Worm (Caenorhabditis elegans) whole organism, L2 larva: ENCODE results near the gene chtb-1.

Experiments used
- C34F6.9 ChIP-seq: fragments of 150-350 bp; optimal IDR thresholded peaks from 2 replicates; lab custom pipeline; 2014; ENCODE audit warnings: missing biosample characterization, missing genetic modification characterization
- F13H6.1 ChIP-seq: sonication (generic microtip); optimal IDR thresholded peaks from 2 replicates; lab custom pipeline; 2016; ENCODE audit warnings: missing genetic modification characterization, missing compliant biosample characterization
- alr-1 ChIP-seq: fragments of 150-350 bp; optimal IDR thresholded peaks from 2 replicates; lab custom pipeline; 2014; ENCODE audit warnings: missing biosample characterization, missing genetic modification characterization
- blmp-1 ChIP-seq: sonication (generic microtip); optimal IDR thresholded peaks from 2 replicates; lab custom pipeline; 2017; ENCODE audit warnings: missing genetic modification characterization, mild to moderate bottlenecking, missing compliant biosample characterization, antibody characterized with exemption, moderate library complexity; ENCODE audit not compliant: insufficient read depth
- ceh-16 ChIP-seq: fragments of 150-350 bp; optimal IDR thresholded peaks from 2 replicates; lab custom pipeline; 2014; ENCODE audit warnings: missing biosample characterization, missing genetic modification characterization
- crh-2 ChIP-seq: sonication (generic microtip); optimal IDR thresholded peaks from 2 replicates; lab custom pipeline; 2017; ENCODE audit warnings: missing biosample characterization, missing genetic modification characterization
- dmd-4 ChIP-seq: sonication (generic microtip); optimal IDR thresholded peaks from 2 replicates; lab custom pipeline; 2017; ENCODE audit warnings: missing biosample characterization, missing genetic modification characterization
- egl-27 ChIP-seq: sonication (generic microtip); optimal IDR thresholded peaks from 3 replicates; lab custom pipeline; 2017; ENCODE audit warnings: missing biosample characterization, missing genetic modification reagents, missing genetic modification characterization
- elt-1 ChIP-seq: fragments of 150-350 bp; optimal IDR thresholded peaks from 2 replicates; lab custom pipeline; 2014; ENCODE audit warnings: missing biosample characterization, missing genetic modification characterization
- elt-3 ChIP-seq: sonication (generic microtip); optimal IDR thresholded peaks from 2 replicates; lab custom pipeline; 2017; ENCODE audit warnings: missing biosample characterization, missing genetic modification characterization
- fos-1 ChIP-seq: fragments of 150-350 bp; optimal IDR thresholded peaks from 2 replicates; lab custom pipeline; 2014; ENCODE audit warnings: missing biosample characterization, missing genetic modification characterization
- gmeb-1 ChIP-seq: fragments of 150-350 bp; optimal IDR thresholded peaks from 2 replicates; lab custom pipeline; 2014; ENCODE audit warnings: missing biosample characterization, missing genetic modification characterization
- lin-11 ChIP-seq: fragments of 150-350 bp; sonication (generic microtip); optimal IDR thresholded peaks from 2 replicates; lab custom pipeline; 2014; ENCODE audit warnings: missing biosample characterization, missing genetic modification characterization, inconsistent platforms, mixed read lengths
- lin-13 ChIP-seq: fragments of 150-350 bp; optimal IDR thresholded peaks from 2 replicates; lab custom pipeline; 2014; ENCODE audit warnings: missing biosample characterization, missing genetic modification reagents, missing genetic modification characterization
- lsy-2 ChIP-seq, 2 experiments: fragments of 150-350 bp in 1 of 2; sonication (generic microtip) in 1 of 2; optimal IDR thresholded peaks; 2 replicates each; lab custom pipeline; 2014 to 2017; ENCODE audit warnings: missing biosample characterization in 2 of 2, missing genetic modification characterization in 2 of 2
- mab-5 ChIP-seq: fragments of 150-350 bp; optimal IDR thresholded peaks from 2 replicates; lab custom pipeline; 2014; ENCODE audit warnings: missing biosample characterization, missing genetic modification characterization
- mbf-1 ChIP-seq: sonication (generic microtip); optimal IDR thresholded peaks from 2 replicates; lab custom pipeline; 2017; ENCODE audit warnings: missing biosample characterization, missing genetic modification characterization
- mdl-1 ChIP-seq, 2 experiments: fragments of 150-350 bp in 1 of 2; sonication (generic microtip) in 1 of 2; optimal IDR thresholded peaks; 2 replicates each; lab custom pipeline; 2017; ENCODE audit warnings: missing biosample characterization in 2 of 2, missing genetic modification characterization in 2 of 2
- nhr-11 ChIP-seq: fragments of 150-350 bp; optimal IDR thresholded peaks from 2 replicates; lab custom pipeline; 2014; ENCODE audit warnings: missing biosample characterization, missing genetic modification characterization
- nhr-12 ChIP-seq: fragments of 150-350 bp; optimal IDR thresholded peaks from 2 replicates; lab custom pipeline; 2014; ENCODE audit warnings: missing biosample characterization, missing genetic modification characterization
- nhr-129 ChIP-seq: fragments of 150-350 bp; optimal IDR thresholded peaks from 2 replicates; lab custom pipeline; 2014; ENCODE audit warnings: missing biosample characterization, missing genetic modification characterization
- nhr-21 ChIP-seq: fragments of 150-350 bp; optimal IDR thresholded peaks from 2 replicates; lab custom pipeline; 2014; ENCODE audit warnings: missing biosample characterization, missing genetic modification characterization
- nhr-237 ChIP-seq: fragments of 150-350 bp; optimal IDR thresholded peaks from 2 replicates; lab custom pipeline; 2014; ENCODE audit warnings: missing biosample characterization, missing genetic modification characterization
- nhr-25 ChIP-seq: fragments of 150-350 bp; sonication (generic microtip); optimal IDR thresholded peaks from 3 replicates; lab custom pipeline; 2014; ENCODE audit warnings: missing biosample characterization, missing genetic modification characterization
- nhr-6 ChIP-seq: fragments of 150-350 bp; optimal IDR thresholded peaks from 2 replicates; lab custom pipeline; 2014; ENCODE audit warnings: missing biosample characterization, missing genetic modification characterization
- nhr-77 ChIP-seq: fragments of 150-350 bp; optimal IDR thresholded peaks from 2 replicates; lab custom pipeline; 2014; ENCODE audit warnings: missing biosample characterization, missing genetic modification characterization
- peb-1 ChIP-seq: fragments of 150-350 bp; optimal IDR thresholded peaks from 2 replicates; lab custom pipeline; 2014; ENCODE audit warnings: missing biosample characterization, missing genetic modification characterization
- skn-1 ChIP-seq: sonication (generic microtip); optimal IDR thresholded peaks from 2 replicates; lab custom pipeline; 2017; ENCODE audit warnings: missing biosample characterization, missing genetic modification characterization
- sma-3 ChIP-seq: sonication (generic microtip); optimal IDR thresholded peaks from 2 replicates; lab custom pipeline; 2016; ENCODE audit warnings: missing genetic modification reagents, missing genetic modification characterization, missing compliant biosample characterization
- sma-9 ChIP-seq, 2 experiments: fragments of 150-350 bp in 1 of 2; sonication (generic microtip) in 1 of 2; optimal IDR thresholded peaks; 2 replicates each; lab custom pipeline; 2014 to 2016; ENCODE audit warnings: missing genetic modification characterization in 2 of 2, mild to moderate bottlenecking in 1 of 2, missing biosample characterization in 1 of 2, missing compliant biosample characterization in 1 of 2, missing genetic modification reagents in 1 of 2, moderate library complexity in 1 of 2
- unc-39 ChIP-seq: fragments of 150-350 bp; optimal IDR thresholded peaks from 2 replicates; lab custom pipeline; 2014; ENCODE audit warnings: missing biosample characterization, missing genetic modification characterization
- unc-55 ChIP-seq: fragments of 150-350 bp; sonication (generic microtip); optimal IDR thresholded peaks from 3 replicates; lab custom pipeline; 2014; ENCODE audit warnings: missing biosample characterization, missing genetic modification reagents, missing genetic modification characterization
- unc-62 ChIP-seq: fragments of 150-350 bp; optimal IDR thresholded peaks from 2 replicates; lab custom pipeline; 2014; ENCODE audit warnings: missing biosample characterization, missing genetic modification reagents, missing genetic modification characterization
- zag-1 ChIP-seq: fragments of 150-350 bp; optimal IDR thresholded peaks from 2 replicates; lab custom pipeline; 2014; ENCODE audit warnings: missing biosample characterization, missing genetic modification characterization
- ztf-11 ChIP-seq: sonication (generic microtip); optimal IDR thresholded peaks from 2 replicates; lab custom pipeline; 2017; ENCODE audit warnings: missing biosample characterization, missing genetic modification characterization

chtb-1 gene

DNA sequence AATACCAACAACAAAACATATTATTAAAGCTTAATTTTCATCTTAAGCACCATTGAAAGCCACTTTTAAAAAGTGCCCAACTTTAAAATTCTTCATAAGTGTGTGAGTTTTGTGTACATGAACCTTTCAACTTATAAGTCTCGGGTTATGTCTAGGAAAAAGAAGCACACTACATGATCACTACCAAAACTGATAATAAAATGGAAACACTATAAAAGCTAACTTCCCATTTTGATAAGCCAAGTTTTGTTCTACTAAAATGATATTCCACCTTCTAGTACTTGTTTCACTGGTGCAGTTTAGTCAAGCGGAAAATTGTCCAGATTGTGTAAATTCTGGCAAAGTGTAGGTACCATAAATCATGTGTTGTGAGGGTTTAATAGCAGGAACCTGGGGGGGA, 40.8 kb downstream of the chtb-1 start, which contains the start of gene C40H1.8:
Gene C40H1.8 (plus strand): TSS at position 242 of the 400 bp plus-strand sequence.
- TF ChIP-seq mab-5 (tag; lab: Kevin White, UChicago): no peak
- peak; percentile 34 for TF ChIP-seq fos-1 (tag; lab: Kevin White, UChicago)
- TF ChIP-seq zag-1 (tag; lab: Kevin White, UChicago): no peak

DNA sequence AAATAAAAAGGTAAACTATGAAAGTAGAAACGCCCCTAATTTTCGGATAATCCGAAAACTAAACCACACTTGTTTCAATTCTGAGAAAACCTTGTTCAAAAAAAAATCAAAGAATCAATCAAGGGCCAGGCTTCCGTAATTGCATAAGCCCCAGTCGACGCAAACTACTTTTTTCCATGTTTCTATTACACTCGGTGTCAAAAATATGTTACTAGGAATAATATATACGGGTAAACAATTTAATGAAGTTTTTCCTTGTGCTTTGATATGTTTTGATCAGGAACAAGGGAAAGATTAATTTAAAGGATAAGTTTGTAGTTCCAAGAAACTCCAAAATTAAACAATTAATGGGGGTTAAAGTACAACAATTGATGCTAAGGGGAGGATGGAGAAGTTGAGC, 45.4 kb downstream of the chtb-1 start:
- TF ChIP-seq lsy-2 (tag; optimal IDR thresholded peaks at IDR 0.05; lab: Kevin White, UChicago) (peak in 1 of 2 experiments; percentile 1), crh-2 (tag; lab: Kevin White, UChicago) (no peak), mdl-1 (tag; optimal IDR thresholded peaks at IDR 0.05; lab: Kevin White, UChicago) (no peak), nhr-237 (no peak), alr-1 (no peak), nhr-21 (tag; lab: Kevin White, UChicago) (peak; percentile 50), dmd-4 (peak; percentile 51)

DNA sequence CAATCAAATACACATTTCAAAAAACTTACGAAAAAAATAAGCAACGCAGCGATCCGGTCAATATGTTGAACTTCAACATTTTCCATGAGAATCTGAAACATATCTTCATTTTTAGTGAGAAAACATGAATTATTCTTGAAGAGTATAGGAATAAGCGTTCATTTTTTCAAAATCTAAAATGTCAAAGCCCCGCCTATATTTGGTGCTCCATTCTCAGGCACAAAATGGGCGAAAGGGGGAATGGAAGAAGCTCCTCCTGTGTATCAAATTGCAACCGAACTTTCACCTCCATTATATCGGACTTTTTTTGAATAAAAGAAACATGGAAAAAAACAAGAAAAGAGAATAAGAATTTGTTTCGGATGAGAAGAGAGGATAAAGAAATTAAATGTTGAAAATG, 48.7 kb downstream of the chtb-1 start, which contains the start of gene srx-45:
Gene srx-45 (minus strand): TSS at position 101 of the 400 bp plus-strand sequence.
- no peak for TF ChIP-seq lsy-2 (tag; optimal IDR thresholded peaks at IDR 0.05; lab: Kevin White, UChicago)
- no peak for TF ChIP-seq sma-3 (GFP tag; lab: Kevin White, UChicago)
- TF ChIP-seq nhr-77 (tag; lab: Kevin White, UChicago): no peak
- no peak for TF ChIP-seq mdl-1 (tag; optimal IDR thresholded peaks at IDR 0.05; lab: Kevin White, UChicago)
- TF ChIP-seq lin-11 (tag; lab: Kevin White, UChicago): no peak
- TF ChIP-seq C34F6.9 (tag; lab: Kevin White, UChicago): no peak
- TF ChIP-seq peb-1 (tag; lab: Kevin White, UChicago): no peak
- TF ChIP-seq lin-13 (GFP tag; lab: Kevin White, UChicago): no peak
- no peak for TF ChIP-seq skn-1
- no peak for TF ChIP-seq gmeb-1
- no peak for TF ChIP-seq nhr-237
- TF ChIP-seq unc-62 (GFP tag; lab: Kevin White, UChicago): no peak
- no peak for TF ChIP-seq nhr-11 (tag; lab: Kevin White, UChicago)
- TF ChIP-seq sma-9 (GFP tag; optimal IDR thresholded peaks at IDR 0.05; lab: Kevin White, UChicago): no peak
- no peak for TF ChIP-seq sma-9 (tag; optimal IDR thresholded peaks at IDR 0.05; lab: Kevin White, UChicago)
- TF ChIP-seq nhr-6 (tag; lab: Kevin White, UChicago): no peak
- TF ChIP-seq F13H6.1 (tag; lab: Kevin White, UChicago): no peak
- TF ChIP-seq dmd-4: no peak
- TF ChIP-seq elt-3 (tag; lab: Kevin White, UChicago): no peak

DNA sequence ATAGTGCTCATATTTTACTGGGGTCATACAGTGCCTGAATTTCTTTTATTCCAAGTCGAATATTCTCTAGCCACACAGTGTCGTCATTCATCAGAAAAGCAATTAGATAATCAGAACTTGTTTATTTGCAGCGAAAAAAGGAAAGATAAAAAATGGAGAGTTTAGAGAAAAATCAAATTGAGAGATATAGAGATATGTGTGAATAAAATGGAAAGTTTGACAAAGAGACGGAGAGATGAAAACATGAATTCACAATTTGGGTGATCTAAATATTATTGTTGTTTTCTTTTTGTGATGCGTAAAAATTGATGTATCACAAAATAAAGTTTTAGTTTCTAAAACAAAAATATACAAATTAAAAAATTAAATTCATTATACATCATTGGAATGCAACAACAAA, 54.6 kb downstream of the chtb-1 start:
- TF ChIP-seq nhr-25 (tag; lab: Kevin White, UChicago) (peak; percentile 32), dmd-4 (no peak), blmp-1 (tag; lab: Kevin White, UChicago) (peak; percentile 85), unc-39 (tag; lab: Kevin White, UChicago) (no peak), crh-2 (tag; lab: Kevin White, UChicago) (no peak), fos-1 (tag; lab: Kevin White, UChicago) (no peak)

DNA sequence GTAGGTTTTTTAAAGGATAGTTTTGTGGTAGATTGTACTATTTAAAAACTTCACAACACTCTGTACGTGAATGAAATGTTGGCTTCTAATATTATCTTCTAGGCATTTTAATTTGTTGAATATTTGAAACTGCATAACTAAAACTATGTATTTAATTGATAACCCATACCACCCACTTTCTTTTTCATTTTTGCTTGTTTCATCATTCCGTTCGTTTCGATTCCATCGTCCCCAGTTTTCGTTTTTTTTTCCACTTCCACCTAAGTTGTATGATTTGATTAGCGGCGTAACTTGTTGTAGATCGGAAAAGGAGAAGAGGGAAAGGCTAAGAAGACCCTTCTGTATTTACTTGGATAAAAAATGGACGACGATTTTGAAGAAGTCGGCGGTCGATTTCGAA, 55.3 kb downstream of the chtb-1 start, which contains the start of gene K01B6.3:
Gene K01B6.3 (plus strand): TSS at position 301 of the 400 bp plus-strand sequence.
- TF ChIP-seq unc-62 (GFP tag; lab: Kevin White, UChicago) (no peak), ceh-16 (tag; lab: Kevin White, UChicago) (no peak), elt-1 (tag; lab: Kevin White, UChicago) (no peak), nhr-11 (tag; lab: Kevin White, UChicago) (no peak), lin-13 (GFP tag; lab: Kevin White, UChicago) (no peak), nhr-129 (tag; lab: Kevin White, UChicago) (no peak), unc-55 (no peak), unc-39 (tag; lab: Kevin White, UChicago) (no peak), nhr-12 (tag; lab: Kevin White, UChicago) (no peak), alr-1 (no peak), crh-2 (tag; lab: Kevin White, UChicago) (no peak), peb-1 (tag; lab: Kevin White, UChicago) (no peak), nhr-237 (no peak), fos-1 (tag; lab: Kevin White, UChicago) (no peak), blmp-1 (tag; lab: Kevin White, UChicago) (no peak), gmeb-1 (no peak), egl-27 (tag; lab: Kevin White, UChicago) (no peak), ztf-11 (no peak), mbf-1 (tag; lab: Kevin White, UChicago) (no peak), zag-1 (tag; lab: Kevin White, UChicago) (no peak)
